Worm (Caenorhabditis elegans): ENCODE data around the gene B0024.15.

The B0024.15 gene

DNA sequence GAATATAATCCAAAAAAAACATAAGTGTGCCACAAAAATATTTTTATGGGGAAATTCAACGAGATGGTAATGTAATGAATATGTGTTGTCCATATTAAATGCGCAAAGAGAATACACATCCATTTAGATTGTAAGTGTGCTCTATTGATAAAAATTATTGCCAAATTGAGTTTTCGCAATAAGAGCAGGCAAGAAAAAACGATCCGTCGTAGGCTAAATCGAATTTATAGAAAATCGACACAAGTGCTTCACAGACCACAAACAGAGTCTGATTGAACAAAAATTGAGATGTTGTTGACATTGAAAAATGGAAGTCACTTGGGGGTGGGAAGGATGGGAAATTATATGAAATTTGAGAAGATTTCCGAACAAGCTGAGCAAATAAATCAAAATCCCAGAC, 24.8 kb upstream of the B0024.15 start:
- TF ChIP-seq grh-1 (GFP tag; IDR thresholded peaks at IDR 0.05) (no peak), sptf-1 (tag; optimal IDR thresholded peaks at IDR 0.05) (no peak), swsn-7 (tag; optimal IDR thresholded peaks at IDR 0.05) (no peak), F16B12.6 (tag; optimal IDR thresholded peaks at IDR 0.05) (no peak), nhr-11 (tag; optimal IDR thresholded peaks at IDR 0.05) (no peak), nhr-77 (tag; optimal IDR thresholded peaks at IDR 0.05) (no peak), fkh-10 (GFP tag; optimal IDR thresholded peaks at IDR 0.05) (no peak), lin-14 (GFP tag; optimal IDR thresholded peaks at IDR 0.05) (peak; percentile 56), fos-1 (tag; optimal IDR thresholded peaks at IDR 0.05) (no peak), ces-1 (GFP tag; optimal IDR thresholded peaks at IDR 0.05) (peak; percentile 10), dpl-1 (GFP tag; optimal IDR thresholded peaks at IDR 0.05) (no peak), jun-1 (tag; optimal IDR thresholded peaks at IDR 0.05) (no peak), isw-1 (GFP tag; IDR thresholded peaks at IDR 0.05) (no peak), nhr-71 (tag; optimal IDR thresholded peaks at IDR 0.05) (peak; percentile 18), nhr-47 (tag; optimal IDR thresholded peaks at IDR 0.05) (peak; percentile 6), ama-1 (optimal IDR thresholded peaks at IDR 0.05) (no peak), C34B4.2 (tag; optimal IDR thresholded peaks at IDR 0.05) (no peak), mdl-1 (tag; optimal IDR thresholded peaks at IDR 0.05) (no peak), efl-1 (optimal IDR thresholded peaks at IDR 0.05) (no peak), efl-1 (GFP tag; optimal IDR thresholded peaks at IDR 0.05 in 1 of 2) (no peak), rnt-1 (tag; optimal IDR thresholded peaks at IDR 0.05) (no peak), mef-2 (tag; optimal IDR thresholded peaks at IDR 0.05) (no peak), unc-130 (tag; optimal IDR thresholded peaks at IDR 0.05) (no peak), snu-23 (GFP tag; optimal IDR thresholded peaks at IDR 0.05) (no peak)

DNA sequence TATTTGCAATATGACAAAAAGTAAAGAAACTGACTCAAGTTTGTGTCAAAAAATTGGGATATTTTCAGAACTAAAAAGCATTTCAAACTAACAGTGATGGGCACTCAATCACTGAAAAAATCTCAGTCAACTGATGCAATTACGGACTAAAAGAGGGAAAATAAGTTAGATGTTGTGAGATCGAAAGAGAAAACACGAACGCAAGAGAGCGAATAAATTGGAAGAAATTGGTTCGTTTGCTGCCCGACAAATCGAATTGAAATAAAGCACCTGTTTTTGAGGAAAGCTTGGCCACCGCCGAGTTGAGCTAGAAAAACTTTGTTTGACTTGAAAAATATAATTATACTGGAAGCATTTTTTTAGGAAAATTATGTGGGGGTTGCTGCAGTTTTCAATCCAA, 23.8 kb upstream of the B0024.15 start:
- TF ChIP-seq nhr-71 (tag; optimal IDR thresholded peaks at IDR 0.05): no peak
- no peak for TF ChIP-seq lsy-2 (tag; optimal IDR thresholded peaks at IDR 0.05)
- no peak for TF ChIP-seq dpl-1 (GFP tag; optimal IDR thresholded peaks at IDR 0.05)
- no peak for TF ChIP-seq xbp-1 (tag; optimal IDR thresholded peaks at IDR 0.05)
- TF ChIP-seq ceh-90 (tag; optimal IDR thresholded peaks at IDR 0.05): no peak
- no peak for TF ChIP-seq F16B12.6 (tag; optimal IDR thresholded peaks at IDR 0.05)
- TF ChIP-seq nhr-90 (tag; optimal IDR thresholded peaks at IDR 0.05; ENCODE audit: poor library complexity): no peak

DNA sequence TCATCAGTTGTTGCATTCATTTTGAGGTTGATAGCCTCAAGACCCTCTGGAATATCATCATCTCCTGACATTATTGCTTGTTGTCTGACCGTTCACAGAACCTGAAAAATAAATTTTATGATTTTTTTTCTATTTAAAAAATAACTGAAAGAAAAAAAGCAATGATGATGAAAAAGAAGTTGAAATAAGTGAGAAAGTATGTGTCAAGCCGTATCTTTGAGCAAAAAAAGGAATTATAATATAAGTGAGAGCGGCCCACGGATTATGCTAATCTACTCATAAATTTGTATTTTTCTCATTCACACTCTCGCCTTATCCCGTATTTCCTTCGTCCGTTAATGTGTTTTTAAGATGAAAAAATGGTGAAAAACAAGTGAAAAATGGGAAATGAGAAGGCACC, 19.6 kb upstream of the B0024.15 start, which contains the start of gene ric-4:
Gene ric-4, minus strand, starts transcription at position 101 of the 400 bp plus-strand sequence.
- TF ChIP-seq dsc-1 (tag; optimal IDR thresholded peaks at IDR 0.05): peak; percentile 14
- TF ChIP-seq hlh-4 (tag; optimal IDR thresholded peaks at IDR 0.05): no peak

DNA sequence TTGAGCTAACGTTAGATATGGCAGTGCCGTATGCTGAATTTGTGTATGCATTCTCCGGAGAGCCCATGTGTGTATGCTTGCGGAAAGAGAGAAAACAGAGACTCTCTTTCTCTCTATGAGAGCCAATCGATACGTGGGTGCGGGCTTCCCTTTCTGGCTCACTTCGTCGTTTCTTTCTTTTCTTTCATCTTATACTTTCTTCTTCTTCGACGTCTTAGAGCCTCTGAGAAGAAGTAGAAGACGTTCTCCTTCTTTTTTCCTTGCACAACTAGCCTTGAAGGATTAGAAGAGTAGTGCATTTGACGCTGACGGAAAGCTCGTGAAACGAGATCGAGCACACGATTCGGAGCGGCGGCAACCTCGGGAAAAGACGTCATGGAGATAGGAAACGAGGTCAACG, 16.0 kb upstream of the B0024.15 start:
- TF ChIP-seq xbp-1 (tag; optimal IDR thresholded peaks at IDR 0.05): peak; percentile 8
- TF ChIP-seq ceh-8 (GFP tag; optimal IDR thresholded peaks at IDR 0.05): no peak
- TF ChIP-seq tlp-1 (tag; optimal IDR thresholded peaks at IDR 0.05): no peak
- TF ChIP-seq Y116A8C.19 (tag; optimal IDR thresholded peaks at IDR 0.05; ENCODE audit: borderline replicate concordance): no peak
- no peak for TF ChIP-seq pqm-1 (tag; optimal IDR thresholded peaks at IDR 0.05)
- no peak for TF ChIP-seq nhr-11 (tag; optimal IDR thresholded peaks at IDR 0.05)
- no peak for TF ChIP-seq blmp-1 (tag; optimal IDR thresholded peaks at IDR 0.05)
- no peak for TF ChIP-seq unc-98 (GFP tag; IDR thresholded peaks at IDR 0.05)
- no peak for TF ChIP-seq pag-3 (tag; optimal IDR thresholded peaks at IDR 0.05; ENCODE audit: borderline replicate concordance, insufficient read depth)
- no peak for TF ChIP-seq nhr-85 (tag)
- no peak for TF ChIP-seq ces-1 (GFP tag; optimal IDR thresholded peaks at IDR 0.05)
- peak; percentile 15 for TF ChIP-seq mep-1 (tag; optimal IDR thresholded peaks at IDR 0.05)
- no peak for TF ChIP-seq unc-30 (tag; optimal IDR thresholded peaks at IDR 0.05)
- peak; percentile 33 for TF ChIP-seq jun-1 (tag; optimal IDR thresholded peaks at IDR 0.05)
- TF ChIP-seq unc-62 (GFP tag; optimal IDR thresholded peaks at IDR 0.05): no peak
- peak in 1 of 3 experiments; percentile 0 for TF ChIP-seq dpl-1 (GFP tag; optimal IDR thresholded peaks at IDR 0.05)
- TF ChIP-seq swsn-7 (tag; optimal IDR thresholded peaks at IDR 0.05): peak; percentile 60
- peak; percentile 6 to 57 for TF ChIP-seq lsy-2 (tag; optimal IDR thresholded peaks at IDR 0.05)
- TF ChIP-seq hlh-17 (GFP tag; optimal IDR thresholded peaks at IDR 0.05; ENCODE audit: borderline replicate concordance): no peak
- no peak for TF ChIP-seq lin-39 (tag; optimal IDR thresholded peaks at IDR 0.05)
- TF ChIP-seq lin-15B (tag; optimal IDR thresholded peaks at IDR 0.05): no peak
- no peak for TF ChIP-seq nhr-77 (tag; optimal IDR thresholded peaks at IDR 0.05)
- TF ChIP-seq egl-13 (tag; optimal IDR thresholded peaks at IDR 0.05): peak; percentile 45
- no peak for TF ChIP-seq nhr-76 (tag; optimal IDR thresholded peaks at IDR 0.05)
- peak; percentile 35 to 41 for TF ChIP-seq efl-1 (optimal IDR thresholded peaks at IDR 0.05)
- no peak for TF ChIP-seq efl-1 (GFP tag; optimal IDR thresholded peaks at IDR 0.05 in 1 of 2)
- TF ChIP-seq unc-130 (tag; optimal IDR thresholded peaks at IDR 0.05): no peak
- TF ChIP-seq nhr-47 (tag; optimal IDR thresholded peaks at IDR 0.05): peak; percentile 56
- no peak for TF ChIP-seq mef-2 (tag; optimal IDR thresholded peaks at IDR 0.05)
- TF ChIP-seq isw-1 (GFP tag; IDR thresholded peaks at IDR 0.05): no peak; the same call in none of the 2 replicates
- no peak for TF ChIP-seq ama-1 (optimal IDR thresholded peaks at IDR 0.05)
- no peak for TF ChIP-seq sptf-1 (tag; optimal IDR thresholded peaks at IDR 0.05)
